Worm (Caenorhabditis elegans) whole organism, midembryonic: ENCODE measurements around the gene srxa-14.

Experiments used
- T22C8.4 ChIP-seq: fragments of 200-800 bp; sonication (Bioruptor generic); IDR thresholded peaks from 2 replicates; pipeline ENCODE4 v1.3.6; 2022; ENCODE audit warnings: missing genetic modification characterization, missing compliant biosample characterization
- cog-1 ChIP-seq: sonication (generic microtip); optimal IDR thresholded peaks from 2 replicates; lab custom pipeline; 2016; ENCODE audit warnings: missing genetic modification characterization, missing compliant biosample characterization
- flt-1 ChIP-seq: fragments of 200-800 bp; sonication (Bioruptor generic); IDR thresholded peaks from 2 replicates; pipeline ENCODE4 v1.3.6; 2022; ENCODE audit warnings: missing genetic modification characterization, missing compliant biosample characterization
- klf-2 ChIP-seq: fragments of 200-800 bp; sonication (Bioruptor generic); conservative IDR thresholded peaks from 2 replicates; pipeline ENCODE4 v1.3.6; 2022; ENCODE audit warnings: missing genetic modification reagents, missing genetic modification characterization, missing compliant biosample characterization
- med-1 ChIP-seq: sonication (generic microtip); optimal IDR thresholded peaks from 2 replicates; lab custom pipeline; 2017; ENCODE audit warnings: missing genetic modification characterization, mild to moderate bottlenecking, missing compliant biosample characterization, antibody characterized with exemption, missing genetic modification reagents; ENCODE audit not compliant: insufficient read depth
- ref-1 ChIP-seq: fragments of 200-800 bp; sonication (Bioruptor generic); conservative IDR thresholded peaks from 2 replicates; pipeline ENCODE4 v1.3.6; 2022; ENCODE audit warnings: missing genetic modification reagents, missing genetic modification characterization, missing compliant biosample characterization
- tab-1 ChIP-seq: fragments of 200-800 bp; sonication (Bioruptor generic); IDR thresholded peaks from 2 replicates; pipeline ENCODE4 v1.3.6; 2022; ENCODE audit warnings: missing genetic modification characterization, missing compliant biosample characterization
- ztf-23 ChIP-seq: fragments of 200-800 bp; sonication (Bioruptor generic); IDR thresholded peaks from 2 replicates; pipeline ENCODE4 v1.3.6; 2022; ENCODE audit warnings: missing genetic modification reagents, missing genetic modification characterization, missing compliant biosample characterization
- ztf-29 ChIP-seq: fragments of 200-800 bp; sonication (Bioruptor generic); IDR thresholded peaks from 2 replicates; pipeline ENCODE4 v1.3.6; 2022; ENCODE audit warnings: missing genetic modification reagents, missing genetic modification characterization, missing compliant biosample characterization

ce11 chrV:20639294-20639693 is at the start of gene srxa-14:
- TF ChIP-seq cog-1 (tag; lab: Kevin White, UChicago) (no peak), T22C8.4 (no peak), ztf-23 (GFP tag; lab: Robert Waterston, UW) (no peak), med-1 (no peak), flt-1 (no peak), ref-1 (GFP tag; lab: Robert Waterston, UW) (no peak), klf-2 (GFP tag; lab: Robert Waterston, UW) (no peak), ztf-29 (GFP tag; lab: Robert Waterston, UW) (no peak), tab-1 (GFP tag; lab: Robert Waterston, UW) (no peak)
